Worm (Caenorhabditis elegans): Measurements from ENCODE around the gene npax-1.

DNA sequence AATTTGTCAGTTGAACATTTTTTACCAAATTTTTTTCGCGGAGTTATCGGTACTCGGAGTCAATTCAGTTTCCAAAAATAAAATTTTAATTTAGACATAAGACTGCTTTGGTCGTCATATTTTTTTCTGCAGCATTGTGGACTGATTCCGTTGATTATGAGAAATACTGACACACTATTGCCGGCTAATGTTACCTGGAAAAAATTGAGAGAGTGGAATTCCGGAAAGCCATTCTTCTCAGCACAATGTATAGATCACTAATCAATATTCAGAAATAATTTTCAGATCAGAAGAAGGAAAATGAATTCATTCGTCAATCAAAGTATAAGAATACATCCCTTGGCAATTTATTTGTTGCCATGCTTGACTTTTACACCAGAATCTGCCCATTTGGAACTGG is 47.9 kb upstream of the npax-1 start, which contains the start of gene C07D10.6:
- TF ChIP-seq ama-1 (optimal IDR thresholded peaks at IDR 0.05) (no peak), lin-39 (tag; optimal IDR thresholded peaks at IDR 0.05) (no peak), zag-1 (tag; optimal IDR thresholded peaks at IDR 0.05) (no peak), jun-1 (tag; optimal IDR thresholded peaks at IDR 0.05) (no peak), nhr-77 (tag; optimal IDR thresholded peaks at IDR 0.05) (no peak), ceh-16 (tag; optimal IDR thresholded peaks at IDR 0.05) (no peak), elt-1 (tag; optimal IDR thresholded peaks at IDR 0.05) (no peak), elt-3 (tag; optimal IDR thresholded peaks at IDR 0.05) (no peak), snpc-4 (tag; optimal IDR thresholded peaks at IDR 0.05) (no peak), nhr-11 (tag; optimal IDR thresholded peaks at IDR 0.05) (no peak)

All from whole organism, L3 larva.